Worm (Caenorhabditis elegans): Measurements from ENCODE around the gene hcp-1.
A peak's percentile ranks its signal among the peaks of the same experiment; 100 is the strongest.

The hcp-1 gene

ce11 chrV:6559585-6559984 is 34.4 kb upstream of the hcp-1 start (continued):
- TF ChIP-seq gei-8 (GFP tag; optimal IDR thresholded peaks at IDR 0.05) (peak; percentile 64), nhr-102 (tag; optimal IDR thresholded peaks at IDR 0.05) (no peak), attf-4 (tag; optimal IDR thresholded peaks at IDR 0.05) (no peak), arid-1 (GFP tag; conservative IDR thresholded peaks at IDR 0.05) (peak; percentile 78), Y105C5A.15 (GFP tag; IDR thresholded peaks at IDR 0.05) (0 out of 2 replicates have a peak, but pooled peaks have one; percentile 68), nhr-77 (tag; optimal IDR thresholded peaks at IDR 0.05) (no peak), nhr-76 (tag; optimal IDR thresholded peaks at IDR 0.05) (no peak), hmg-1.1 (GFP tag; IDR thresholded peaks at IDR 0.05) (no peak), fkh-10 (GFP tag; optimal IDR thresholded peaks at IDR 0.05) (no peak), nhr-11 (tag; optimal IDR thresholded peaks at IDR 0.05) (no peak), saeg-2 (GFP tag; IDR thresholded peaks at IDR 0.05) (peak; percentile 10; the same call in 1 of the 2 replicates), dmd-8 (GFP tag; IDR thresholded peaks at IDR 0.05) (peak; percentile 96), egl-43 (GFP tag; IDR thresholded peaks at IDR 0.05) (no peak), daf-12 (tag; optimal IDR thresholded peaks at IDR 0.05) (no peak), mdl-1 (tag; optimal IDR thresholded peaks at IDR 0.05) (no peak), nhr-10 (tag; optimal IDR thresholded peaks at IDR 0.05) (no peak), ztf-11 (tag; optimal IDR thresholded peaks at IDR 0.05) (no peak), mxl-3 (GFP tag; optimal IDR thresholded peaks at IDR 0.05) (no peak)

- TF ChIP-seq Y75B8A.6 (GFP tag; IDR thresholded peaks at IDR 0.05), result no peak
- no peak for TF ChIP-seq nhr-25 (tag; optimal IDR thresholded peaks at IDR 0.05; ENCODE audit: borderline replicate concordance, insufficient read depth)
- no peak for TF ChIP-seq jun-1 (tag; optimal IDR thresholded peaks at IDR 0.05)
- no peak for TF ChIP-seq D1046.2 (GFP tag; IDR thresholded peaks at IDR 0.05)
- TF ChIP-seq lin-13 (GFP tag; optimal IDR thresholded peaks at IDR 0.05), result no peak
- no peak for TF ChIP-seq tra-1 (GFP tag; IDR thresholded peaks at IDR 0.05)
- no peak for TF ChIP-seq ctbp-1 (GFP tag; IDR thresholded peaks at IDR 0.05)
- no peak for TF ChIP-seq hmg-1.1 (GFP tag; IDR thresholded peaks at IDR 0.05)
- no peak for TF ChIP-seq attf-4 (tag; optimal IDR thresholded peaks at IDR 0.05)
- TF ChIP-seq lin-29 (GFP tag; IDR thresholded peaks at IDR 0.05), result no peak
- TF ChIP-seq arid-1 (GFP tag; conservative IDR thresholded peaks at IDR 0.05), result no peak
- TF ChIP-seq mdl-1 (tag; optimal IDR thresholded peaks at IDR 0.05), result no peak
These were observed 32.4 kb upstream of the hcp-1 start, which contains the start of gene spp-19 for ce11 chrV:6561592-6561991. spp-19 (minus strand) TSS chrV:6561692.

- no peak for TF ChIP-seq nhr-25 (tag; optimal IDR thresholded peaks at IDR 0.05; ENCODE audit: borderline replicate concordance, insufficient read depth)
- TF ChIP-seq pqm-1 (tag; optimal IDR thresholded peaks at IDR 0.05), result peak; percentile 69
- peak; percentile 45 for TF ChIP-seq nhr-28 (tag; optimal IDR thresholded peaks at IDR 0.05)
- no peak for TF ChIP-seq daf-16 (GFP tag; optimal IDR thresholded peaks at IDR 0.05)
- peak; percentile 75 for TF ChIP-seq daf-16 (tag; optimal IDR thresholded peaks at IDR 0.05)
- no peak for TF ChIP-seq aha-1 (tag)
- TF ChIP-seq dve-1 (tag; optimal IDR thresholded peaks at IDR 0.05; ENCODE audit: insufficient read depth), result peak; percentile 50
- TF ChIP-seq madf-9 (GFP tag; conservative IDR thresholded peaks at IDR 0.05), result no peak
These were observed 28.1 kb upstream of the hcp-1 start, which contains the start of gene K04A8.1 for ce11 chrV:6565851-6566386. K04A8.1 (plus strand) TSS chrV:6566336.

ce11 chrV:6575406-6576130 is 18.4 kb upstream of the hcp-1 start, which contains the start of gene fut-2:
fut-2 (minus strand) TSS chrV:6575890.
- TF ChIP-seq daf-19 (GFP tag; conservative IDR thresholded peaks at IDR 0.05) (no peak), dmd-6 (GFP tag; IDR thresholded peaks at IDR 0.05) (peak; percentile 33; the same call in 1 of the 2 replicates), ceh-82 (tag; optimal IDR thresholded peaks at IDR 0.05) (no peak), mxl-3 (GFP tag; optimal IDR thresholded peaks at IDR 0.05) (no peak), sdz-12 (GFP tag; optimal IDR thresholded peaks at IDR 0.05) (no peak), daf-16 (GFP tag; optimal IDR thresholded peaks at IDR 0.05) (no peak), daf-16 (tag; optimal IDR thresholded peaks at IDR 0.05) (peak; percentile 96), unc-39 (tag; optimal IDR thresholded peaks at IDR 0.05) (no peak), Y75B8A.6 (GFP tag; IDR thresholded peaks at IDR 0.05) (no peak), aha-1 (tag) (peak; percentile 90), nhr-28 (tag; optimal IDR thresholded peaks at IDR 0.05) (peak; percentile 90), pqm-1 (tag; optimal IDR thresholded peaks at IDR 0.05) (peak; percentile 98), dve-1 (tag; optimal IDR thresholded peaks at IDR 0.05; ENCODE audit: insufficient read depth) (peak; percentile 67), mdl-1 (tag; optimal IDR thresholded peaks at IDR 0.05) (peak in 1 of 2 experiments; percentile 5), T26A8.4 (GFP tag; IDR thresholded peaks at IDR 0.05) (no peak), zag-1 (tag; optimal IDR thresholded peaks at IDR 0.05) (no peak), hlh-30 (tag; optimal IDR thresholded peaks at IDR 0.05; ENCODE audit: insufficient read depth) (no peak), daf-12 (tag; optimal IDR thresholded peaks at IDR 0.05) (no peak)

All from whole organism, L4 larva.